Worm (Caenorhabditis elegans): ENCODE results near the gene F11E6.9.

ce11 chrIV:17490679-17491078, 15.5 kb upstream of the F11E6.9 start, which contains the start of gene nas-6:
- no peak for TF ChIP-seq mml-1 (tag; optimal IDR thresholded peaks at IDR 0.05)
- no peak for TF ChIP-seq unc-39 (tag; optimal IDR thresholded peaks at IDR 0.05)
- TF ChIP-seq ztf-4 (tag; optimal IDR thresholded peaks at IDR 0.05) = no peak

All from whole organism, L3 larva.